Worm (Caenorhabditis elegans): ENCODE measurements around the gene bath-13.

- no peak for TF ChIP-seq ztf-4 (tag; optimal IDR thresholded peaks at IDR 0.05)
- no peak for TF ChIP-seq zag-1 (tag; optimal IDR thresholded peaks at IDR 0.05)
- no peak for TF ChIP-seq mab-5 (tag; optimal IDR thresholded peaks at IDR 0.05)
- no peak for TF ChIP-seq lsy-2 (tag; optimal IDR thresholded peaks at IDR 0.05)
Observed at ce11 chrII:2537754-2538153, 15.9 kb upstream of the bath-13 start, which contains the start of gene K02F6.7.
